Fruit fly (Drosophila melanogaster): ENCODE data around the gene CG13643.

The CG13643 gene

DNA sequence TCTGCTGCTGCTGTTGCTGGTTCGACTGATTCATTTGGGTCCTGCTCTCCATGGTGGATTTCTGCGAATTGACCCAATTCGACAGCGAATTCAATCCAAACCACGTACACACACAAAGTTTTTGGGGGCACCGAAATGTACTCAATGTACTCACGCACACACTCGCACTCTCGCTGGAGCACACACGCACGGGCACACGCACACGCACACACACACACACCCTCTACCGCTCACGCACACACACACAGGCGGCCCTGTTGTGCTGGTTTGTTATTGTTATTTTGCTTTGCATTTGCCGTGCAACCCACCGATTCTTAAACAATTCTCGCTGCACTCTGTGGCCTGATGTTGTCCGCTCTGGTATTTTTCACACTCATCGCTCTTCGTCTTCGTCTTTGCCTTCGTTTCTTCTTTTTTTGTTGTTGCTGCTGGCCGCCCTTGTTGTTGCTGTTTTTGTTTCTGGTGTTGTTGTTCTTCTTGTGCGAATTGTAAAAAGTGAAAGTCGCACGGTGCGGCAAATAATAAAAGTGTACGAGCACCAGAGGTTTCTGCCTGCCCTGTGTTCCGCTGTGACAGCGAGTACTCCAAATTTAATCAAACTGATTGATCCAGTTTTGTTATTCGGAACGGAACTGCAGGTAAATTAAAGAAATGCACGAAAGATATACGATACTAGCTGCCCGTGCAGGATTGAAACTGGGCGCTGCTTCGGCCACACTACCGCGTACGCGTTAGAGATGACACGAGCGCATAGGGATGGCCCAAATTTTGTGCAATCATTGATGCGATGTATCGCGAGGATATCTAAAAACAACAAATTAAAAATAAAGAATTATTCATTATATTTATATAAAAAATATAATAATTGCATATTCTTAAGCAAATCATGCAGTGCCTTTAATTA is 29.6 kb downstream of the CG13643 start, which contains the start of gene CG3744 (continued):
- TF ChIP-seq CG17829 (tag; optimal IDR thresholded peaks at IDR 0.05), result peak; percentile 91

DNA sequence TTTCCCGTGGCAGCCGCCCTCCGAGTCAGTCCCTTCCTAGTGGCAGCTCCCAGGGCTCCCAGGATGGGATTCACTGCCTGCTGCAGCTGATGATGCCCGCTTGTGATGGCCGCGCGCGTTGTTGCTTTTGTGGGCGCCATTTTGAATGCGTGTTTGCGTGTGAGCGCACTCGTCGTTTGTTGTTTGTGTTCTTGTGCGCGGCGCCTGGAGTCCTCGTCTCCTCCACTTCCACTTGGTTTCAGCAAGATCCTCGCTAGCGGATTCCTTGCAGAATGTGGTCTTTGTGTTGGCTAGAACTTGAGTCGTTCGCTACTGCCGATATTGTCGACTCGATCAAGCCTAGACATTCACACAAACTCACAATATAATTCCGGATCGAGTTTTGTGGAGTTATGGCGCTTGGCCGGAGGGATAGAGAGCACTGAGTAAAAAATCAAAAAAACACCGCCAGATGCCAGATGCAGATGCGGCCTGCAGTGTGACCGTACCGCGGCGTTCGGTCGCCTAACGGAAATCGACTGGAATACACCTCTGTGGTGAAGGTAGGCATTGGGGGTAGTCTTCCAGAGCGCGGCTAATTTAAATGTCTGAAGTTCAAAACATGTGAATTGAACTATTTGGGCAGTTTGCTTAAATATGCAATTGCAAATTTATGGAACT is 35.3 kb downstream of the CG13643 start, which contains the start of gene CycB3:
Gene CycB3, minus strand, starts transcription at position 428 of the 660 bp plus-strand sequence.
- TF ChIP-seq eyg (GFP tag; optimal IDR thresholded peaks at IDR 0.05) (no peak), CG9876 (GFP tag; optimal IDR thresholded peaks at IDR 0.05) (no peak), yki (optimal IDR thresholded peaks at IDR 0.05) (no peak), CG11695 (GFP tag; IDR thresholded peaks at IDR 0.05) (no peak), otp (GFP tag; IDR thresholded peaks at IDR 0.05) (no peak), CG10366 (GFP tag; IDR thresholded peaks at IDR 0.05) (no peak), CG14860 (GFP tag; IDR thresholded peaks at IDR 0.05; ENCODE audit: partially characterized antibody) (no peak), crc (GFP tag; optimal IDR thresholded peaks at IDR 0.05) (no peak), insv (GFP tag; optimal IDR thresholded peaks at IDR 0.05) (peak in 1 of 2 experiments; percentile 58), CG7357 (GFP tag; IDR thresholded peaks at IDR 0.05) (no peak), CG18262 (tag; optimal IDR thresholded peaks at IDR 0.05) (peak; percentile 17), CG15479 (GFP tag; optimal IDR thresholded peaks at IDR 0.05) (no peak), HHEX (GFP tag; optimal IDR thresholded peaks at IDR 0.05) (no peak), CG2120 (GFP tag; optimal IDR thresholded peaks at IDR 0.05) (no peak), BtbVII (GFP tag; optimal IDR thresholded peaks at IDR 0.05) (no peak), D19A (tag; optimal IDR thresholded peaks at IDR 0.05) (no peak), exex (tag; optimal IDR thresholded peaks at IDR 0.05) (no peak), CG4282 (GFP tag; optimal IDR thresholded peaks at IDR 0.05) (no peak), hkb (optimal IDR thresholded peaks at IDR 0.05) (no peak), hkb (GFP tag; IDR thresholded peaks at IDR 0.05) (0 out of 2 replicates have a peak, but pooled peaks have one; percentile 9), Kr (GFP tag; optimal IDR thresholded peaks at IDR 0.05) (no peak), NK7.1 (GFP tag; optimal IDR thresholded peaks at IDR 0.05) (no peak), CG11504 (tag; optimal IDR thresholded peaks at IDR 0.05) (no peak), pho (GFP tag; optimal IDR thresholded peaks at IDR 0.05) (no peak), pros (GFP tag; optimal IDR thresholded peaks at IDR 0.05) (no peak), NFAT (GFP tag; IDR thresholded peaks at IDR 0.05) (no peak), ab (GFP tag; optimal IDR thresholded peaks at IDR 0.05) (no peak), trh (GFP tag; optimal IDR thresholded peaks at IDR 0.05) (no peak), C15 (GFP tag; IDR thresholded peaks at IDR 0.05) (no peak), pnt (GFP tag; optimal IDR thresholded peaks at IDR 0.05) (no peak), CTCF (GFP tag; optimal IDR thresholded peaks at IDR 0.05) (peak; percentile 58), nom (GFP tag; optimal IDR thresholded peaks at IDR 0.05) (peak; percentile 16), CoRest (tag; optimal IDR thresholded peaks at IDR 0.05) (peak; percentile 51), unpg (GFP tag; optimal IDR thresholded peaks at IDR 0.05) (no peak), Dek (tag; optimal IDR thresholded peaks at IDR 0.05) (no peak), CG16813 (GFP tag; IDR thresholded peaks at IDR 0.05; ENCODE audit: partially characterized antibody) (no peak), pum (GFP tag; optimal IDR thresholded peaks at IDR 0.05) (no peak), CG8924 (tag; optimal IDR thresholded peaks at IDR 0.05) (no peak), tx (GFP tag; optimal IDR thresholded peaks at IDR 0.05) (no peak), MBD-R2 (GFP tag; IDR thresholded peaks at IDR 0.05) (peak; percentile 68), danr (GFP tag; IDR thresholded peaks at IDR 0.05) (no peak), zen2 (GFP tag; IDR thresholded peaks at IDR 0.05; ENCODE audit: partially characterized antibody) (no peak), Ets97D (GFP tag; optimal IDR thresholded peaks at IDR 0.05) (peak; percentile 93), CG14441 (GFP tag; IDR thresholded peaks at IDR 0.05) (no peak), CG10462 (GFP tag; optimal IDR thresholded peaks at IDR 0.05) (no peak), kni (GFP tag; optimal IDR thresholded peaks at IDR 0.05) (peak; percentile 55), TFAM (GFP tag; optimal IDR thresholded peaks at IDR 0.05) (no peak)
